Worm (Caenorhabditis elegans): ENCODE results near the gene B0416.3.

DNA sequence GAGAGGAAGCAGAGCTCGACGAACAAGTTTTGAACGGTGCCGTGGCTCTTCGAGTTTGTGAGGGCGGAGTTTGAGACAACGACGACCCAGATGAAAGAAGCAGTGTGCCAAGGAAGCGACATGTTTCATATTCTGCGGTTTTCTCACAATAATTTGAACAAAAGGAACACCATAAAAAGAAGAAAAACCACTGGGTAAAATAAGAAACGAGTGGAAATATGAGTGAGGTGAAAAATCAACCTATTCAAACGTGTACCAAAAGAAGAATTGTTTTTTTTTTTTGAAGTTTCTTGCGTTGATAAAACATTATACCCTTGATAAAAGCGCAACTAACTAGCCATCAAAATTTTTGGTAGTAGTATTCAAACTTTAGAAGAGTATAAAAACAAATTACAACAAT lies 49.3 kb upstream of the B0416.3 start, which contains the start of gene lgc-4:
- TF ChIP-seq hlh-8 (tag; optimal IDR thresholded peaks at IDR 0.05), result no peak
- TF ChIP-seq ets-4 (tag; optimal IDR thresholded peaks at IDR 0.05), result no peak
- TF ChIP-seq nhr-11 (tag; optimal IDR thresholded peaks at IDR 0.05), result no peak
- TF ChIP-seq tbx-2 (tag; optimal IDR thresholded peaks at IDR 0.05), result no peak
- no peak for TF ChIP-seq pqm-1 (tag; optimal IDR thresholded peaks at IDR 0.05)
- TF ChIP-seq ceh-6 (GFP tag; optimal IDR thresholded peaks at IDR 0.05), result no peak
- TF ChIP-seq pat-9 (tag; optimal IDR thresholded peaks at IDR 0.05), result no peak
- TF ChIP-seq sox-4 (tag; optimal IDR thresholded peaks at IDR 0.05), result no peak
- TF ChIP-seq unc-42 (tag; optimal IDR thresholded peaks at IDR 0.05), result no peak
- no peak for TF ChIP-seq ceh-19 (GFP tag; optimal IDR thresholded peaks at IDR 0.05)
